Fruit fly (Drosophila melanogaster): ENCODE measurements around the gene CG5961.

Gene CG5961

dm6 chr3R:12433764-12434163 is 26.3 kb downstream of the CG5961 start, which contains the start of the genes Aos1 and Srlp (continued):
- TF ChIP-seq NC2α (GFP tag; optimal IDR thresholded peaks at IDR 0.05) (no peak), Ssrp (tag; optimal IDR thresholded peaks at IDR 0.05) (peak; percentile 48), unpg (GFP tag; optimal IDR thresholded peaks at IDR 0.05) (peak; percentile 58), CG18262 (tag; optimal IDR thresholded peaks at IDR 0.05) (peak; percentile 66), Tbp (GFP tag; optimal IDR thresholded peaks at IDR 0.05) (no peak), CG9932 (GFP tag; IDR thresholded peaks at IDR 0.05) (peak; percentile 69), B-H2 (GFP tag; optimal IDR thresholded peaks at IDR 0.05) (peak; percentile 60), slbo (GFP tag; IDR thresholded peaks at IDR 0.05) (0 out of 2 replicates have a peak, but pooled peaks have one; percentile 40), CG30020 (tag; optimal IDR thresholded peaks at IDR 0.05) (peak; percentile 74), HHEX (GFP tag; optimal IDR thresholded peaks at IDR 0.05) (peak; percentile 17), Xbp1 (GFP tag; optimal IDR thresholded peaks at IDR 0.05) (peak; percentile 69), CG13894 (tag; optimal IDR thresholded peaks at IDR 0.05) (peak; percentile 63), Rfx (GFP tag; IDR thresholded peaks at IDR 0.05) (0 out of 2 replicates have a peak, but pooled peaks have one; percentile 36), CG15696 (tag; optimal IDR thresholded peaks at IDR 0.05) (peak; percentile 62), CG15601 (tag; optimal IDR thresholded peaks at IDR 0.05) (peak; percentile 58), Med (GFP tag) (peak; percentile 52)

- TF ChIP-seq chn (GFP tag; optimal IDR thresholded peaks at IDR 0.05) = peak; percentile 24
- TF ChIP-seq Rfx (GFP tag; IDR thresholded peaks at IDR 0.05) = 0 out of 2 replicates have a peak, but pooled peaks have one; percentile 21
- peak; percentile 55 for TF ChIP-seq Dp (GFP tag; optimal IDR thresholded peaks at IDR 0.05)
- TF ChIP-seq slou (GFP tag; optimal IDR thresholded peaks at IDR 0.05) = no peak
- no peak for TF ChIP-seq eve (GFP tag; optimal IDR thresholded peaks at IDR 0.05)
- no peak for TF ChIP-seq CG7271 (tag; optimal IDR thresholded peaks at IDR 0.05)
- TF ChIP-seq sr (GFP tag; IDR thresholded peaks at IDR 0.05) = no peak
- TF ChIP-seq Med (GFP tag) = peak; percentile 73
- TF ChIP-seq grau (tag; optimal IDR thresholded peaks at IDR 0.05) = peak; percentile 18
- TF ChIP-seq CG13775 (GFP tag; optimal IDR thresholded peaks at IDR 0.05) = peak; percentile 5
- no peak for TF ChIP-seq CG18476 (GFP tag; optimal IDR thresholded peaks at IDR 0.05)
- TF ChIP-seq da (GFP tag; optimal IDR thresholded peaks at IDR 0.05) = no peak
- no peak for TF ChIP-seq Jarid2 (GFP tag; optimal IDR thresholded peaks at IDR 0.05)
- TF ChIP-seq CG15696 (tag; optimal IDR thresholded peaks at IDR 0.05) = no peak
- TF ChIP-seq Ptx1 (GFP tag; IDR thresholded peaks at IDR 0.05) = peak; percentile 21; the same call in 1 of the 2 replicates
- TF ChIP-seq CG17829 (tag; optimal IDR thresholded peaks at IDR 0.05) = peak; percentile 33
- peak; percentile 45 for TF ChIP-seq CG10267 (tag; optimal IDR thresholded peaks at IDR 0.05)
- TF ChIP-seq CG12391 (tag; optimal IDR thresholded peaks at IDR 0.05) = peak; percentile 1
- TF ChIP-seq nmo (GFP tag; optimal IDR thresholded peaks at IDR 0.05) = peak; percentile 42
- TF ChIP-seq CG17328 (GFP tag; IDR thresholded peaks at IDR 0.05) = no peak
- peak; percentile 19 for TF ChIP-seq zf30C (GFP tag; optimal IDR thresholded peaks at IDR 0.05)
- peak; percentile 38 for TF ChIP-seq ssp (GFP tag; IDR thresholded peaks at IDR 0.05)
- peak; percentile 41 for TF ChIP-seq stwl (tag; optimal IDR thresholded peaks at IDR 0.05)
- TF ChIP-seq MESR4 (GFP tag; optimal IDR thresholded peaks at IDR 0.05) = peak; percentile 66
- peak; percentile 52 for TF ChIP-seq CG2120 (GFP tag; optimal IDR thresholded peaks at IDR 0.05)
- peak; percentile 21 for TF ChIP-seq Fer1 (GFP tag; optimal IDR thresholded peaks at IDR 0.05)
- 0 out of 3 replicates have a peak, but pooled peaks have one; percentile 27 for TF ChIP-seq CG17361 (GFP tag; IDR thresholded peaks at IDR 0.05)
- TF ChIP-seq Fer3 (tag; optimal IDR thresholded peaks at IDR 0.05) = peak; percentile 1
- TF ChIP-seq Dref (GFP tag; IDR thresholded peaks at IDR 0.05) = peak; percentile 25; the same call in 1 of the 2 replicates
- TF ChIP-seq Hsf (GFP tag; optimal IDR thresholded peaks at IDR 0.05) = peak; percentile 12
- TF ChIP-seq gfzf (GFP tag; optimal IDR thresholded peaks at IDR 0.05) = peak; percentile 83
- TF ChIP-seq luna (GFP tag; optimal IDR thresholded peaks at IDR 0.05) = no peak
- TF ChIP-seq dysf (GFP tag; IDR thresholded peaks at IDR 0.05) = peak; percentile 32; the same call in 1 of the 3 replicates
- peak; percentile 53 for TF ChIP-seq YL-1 (GFP tag; optimal IDR thresholded peaks at IDR 0.05)
- TF ChIP-seq CG10209 (GFP tag; optimal IDR thresholded peaks at IDR 0.05) = no peak
- TF ChIP-seq CG12659 (GFP tag; optimal IDR thresholded peaks at IDR 0.05) = peak; percentile 68
Measured at dm6 chr3R:12431030-12431489, 29.0 kb downstream of the CG5961 start, which contains the start of gene Prosalpha2. Prosalpha2 (plus strand) TSS chr3R:12431321.
